Fruit fly (Drosophila melanogaster) whole organism, prepupa: ENCODE measurements around the gene Nse4.

Experiments used
- Blimp-1 ChIP-seq: fragments of 200-800 bp; sonication (Bioruptor generic); optimal IDR thresholded peaks from 3 replicates; lab custom pipeline; 2017; ENCODE audit warnings: missing biosample characterization, missing genetic modification characterization, mild to moderate bottlenecking, moderate library complexity, missing genetic modification reagents
- Gug ChIP-seq: fragments of 200-800 bp; sonication (Bioruptor generic); IDR thresholded peaks from 2 replicates; pipeline ENCODE4 v1.3.6; 2022; ENCODE audit warnings: missing biosample characterization, missing genetic modification characterization
- Sox14 ChIP-seq: fragments of 200-800 bp; sonication (Bioruptor generic); optimal IDR thresholded peaks from 3 replicates; lab custom pipeline; 2016; ENCODE audit warnings: missing biosample characterization, missing genetic modification characterization
- achi ChIP-seq: fragments of 200-800 bp; sonication (Bioruptor generic); optimal IDR thresholded peaks from 3 replicates; lab custom pipeline; 2016; ENCODE audit warnings: missing biosample characterization, missing genetic modification characterization
- fd85E ChIP-seq: fragments of 200-800 bp; sonication (Bioruptor generic); optimal IDR thresholded peaks from 3 replicates; lab custom pipeline; 2016; ENCODE audit warnings: missing biosample characterization, missing genetic modification characterization
- svp ChIP-seq: fragments of 200-800 bp; sonication (Bioruptor generic); peaks from one replicate; lab custom pipeline; 2016; ENCODE audit warnings: missing biosample characterization, missing genetic modification characterization
- topi ChIP-seq: fragments of 200-800 bp; sonication (Bioruptor generic); optimal IDR thresholded peaks from 3 replicates; lab custom pipeline; 2016; ENCODE audit warnings: missing biosample characterization, missing genetic modification characterization

DNA sequence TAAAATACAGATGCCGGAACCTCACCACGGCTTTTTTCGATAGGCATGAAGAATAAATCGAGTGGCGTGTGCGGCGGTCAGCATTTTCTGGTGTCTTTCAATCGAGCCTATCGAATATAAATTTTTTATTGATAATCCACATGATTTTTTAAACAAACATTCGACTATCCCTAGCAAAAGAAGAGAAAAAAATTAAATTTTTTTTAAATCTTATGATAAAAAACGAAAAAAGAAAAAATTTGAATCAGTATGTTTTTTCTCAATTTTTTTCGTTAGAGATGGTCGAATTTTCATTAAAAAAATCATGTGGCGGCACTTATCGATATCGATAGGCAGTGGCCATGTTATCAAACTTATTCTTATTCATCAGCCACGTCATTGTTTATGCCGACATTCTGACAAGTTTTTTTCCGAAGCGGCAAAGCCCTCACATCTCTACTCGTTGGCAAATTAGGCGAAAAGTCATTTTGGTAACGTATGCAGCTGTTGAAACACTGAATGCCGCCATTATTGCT, 12.6 kb upstream of the Nse4 start, which contains the start of the genes SmB and KdelR:
- TF ChIP-seq svp (GFP tag; lab: Kevin White, UChicago) (no peak), achi (GFP tag; lab: Kevin White, UChicago) (no peak), Gug (GFP tag; lab: Robert Waterston, UW) (no peak), fd85E (no peak), Blimp-1 (GFP tag; lab: Kevin White, UChicago) (no peak), topi (no peak), Sox14 (no peak)
